Worm (Caenorhabditis elegans): ENCODE data around the gene pola-1.

DNA sequence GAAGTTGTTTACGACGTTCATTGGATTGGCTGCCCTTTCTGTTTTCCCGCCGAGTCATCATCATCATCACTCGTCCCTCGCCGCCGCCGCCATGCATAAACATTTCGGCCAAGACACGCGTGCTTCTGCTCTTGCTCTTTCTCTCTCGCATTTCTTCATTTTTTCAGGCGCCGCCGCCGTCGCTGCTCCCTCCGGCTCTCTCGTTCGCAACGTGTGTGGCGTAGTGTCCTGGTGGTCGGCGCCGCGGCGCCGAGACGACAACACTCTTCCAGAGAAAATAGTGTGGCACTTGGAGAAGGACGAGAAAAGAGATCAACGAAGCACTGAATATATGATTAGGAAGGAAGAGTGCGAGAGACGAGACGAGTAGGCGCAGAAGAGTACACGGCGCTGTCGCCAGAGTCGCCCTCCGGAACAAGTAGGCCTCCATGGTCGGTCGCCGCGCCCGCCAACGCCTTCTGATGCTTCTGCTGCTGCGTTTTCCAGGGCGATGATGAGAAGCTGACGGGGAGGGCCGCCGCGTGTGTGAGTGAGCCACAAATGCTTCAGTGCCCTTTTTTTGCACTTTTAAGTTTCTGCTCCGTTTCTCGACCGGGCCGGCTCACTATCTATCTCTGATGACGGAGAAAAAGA lies 43.4 kb downstream of the pola-1 start:
- TF ChIP-seq T22C8.4 (GFP tag; IDR thresholded peaks at IDR 0.05) (no peak), flt-1 (GFP tag; IDR thresholded peaks at IDR 0.05) (no peak), med-1 (GFP tag; optimal IDR thresholded peaks at IDR 0.05; ENCODE audit: insufficient read depth) (no peak), ref-1 (GFP tag; conservative IDR thresholded peaks at IDR 0.05) (no peak), tab-1 (GFP tag; IDR thresholded peaks at IDR 0.05) (no peak), cog-1 (tag; optimal IDR thresholded peaks at IDR 0.05) (no peak), klf-2 (GFP tag; conservative IDR thresholded peaks at IDR 0.05) (no peak), ztf-29 (GFP tag; IDR thresholded peaks at IDR 0.05) (no peak), ztf-23 (GFP tag; IDR thresholded peaks at IDR 0.05) (no peak)
